Fruit fly (Drosophila melanogaster): ENCODE data around the gene CG2017.

Gene CG2017

DNA sequence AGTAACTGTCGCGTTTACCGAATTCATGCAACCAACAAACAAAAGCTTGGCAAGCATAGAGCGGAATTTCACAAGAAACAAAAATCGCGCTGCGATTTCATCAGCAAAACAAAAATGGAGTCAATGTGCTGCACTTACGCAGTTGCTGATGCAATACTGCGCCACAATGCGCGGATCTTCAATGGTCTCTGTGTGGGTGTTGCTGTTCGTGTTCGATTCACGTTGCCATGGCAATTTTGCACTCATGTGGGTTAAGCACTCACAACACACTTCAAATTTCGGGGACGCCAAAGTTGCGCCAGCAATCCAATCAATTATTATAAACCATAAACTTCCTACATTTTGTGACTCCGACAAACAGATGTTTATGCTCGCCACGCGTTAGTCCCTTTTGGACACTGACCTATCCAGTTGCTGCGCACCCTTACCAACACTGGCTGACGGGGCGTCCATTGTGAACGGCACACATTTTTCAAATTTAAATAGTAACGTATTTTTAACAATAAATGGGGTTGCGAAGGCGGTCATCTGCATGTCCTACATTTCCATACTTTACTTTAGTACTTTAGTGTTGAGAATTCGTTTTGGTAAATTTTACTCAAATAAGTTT, at the start of gene CG2017 (continued):
- TF ChIP-seq zen (tag; optimal IDR thresholded peaks at IDR 0.05) (peak; percentile 20), CG42726 (GFP tag; IDR thresholded peaks at IDR 0.05; ENCODE audit: partially characterized antibody) (0 out of 2 replicates have a peak, but pooled peaks have one; percentile 45), YL-1 (GFP tag; optimal IDR thresholded peaks at IDR 0.05) (peak; percentile 49), CG12659 (GFP tag; optimal IDR thresholded peaks at IDR 0.05) (peak; percentile 46), CG8478 (optimal IDR thresholded peaks at IDR 0.05) (no peak), h (optimal IDR thresholded peaks at IDR 0.05) (no peak), Dek (tag; optimal IDR thresholded peaks at IDR 0.05) (no peak), tio (GFP tag; optimal IDR thresholded peaks at IDR 0.05) (no peak), ci (GFP tag; IDR thresholded peaks at IDR 0.05) (peak; percentile 71; the same call in 2 of the 3 replicates), ac (GFP tag; optimal IDR thresholded peaks at IDR 0.05) (no peak), CG11456 (GFP tag; IDR thresholded peaks at IDR 0.05) (peak; percentile 70; the same call in 2 of the 3 replicates), CG4424 (GFP tag; optimal IDR thresholded peaks at IDR 0.05) (peak; percentile 38), CG12769 (tag; optimal IDR thresholded peaks at IDR 0.05) (peak; percentile 51), CG12236 (GFP tag; optimal IDR thresholded peaks at IDR 0.05) (no peak), sna (GFP tag; IDR thresholded peaks at IDR 0.05; ENCODE audit: partially characterized antibody) (0 out of 2 replicates have a peak, but pooled peaks have one; percentile 30), CG3065 (GFP tag; optimal IDR thresholded peaks at IDR 0.05) (no peak), Tbp (GFP tag; optimal IDR thresholded peaks at IDR 0.05) (no peak), CG16813 (GFP tag; IDR thresholded peaks at IDR 0.05; ENCODE audit: partially characterized antibody) (no peak), ewg (GFP tag; optimal IDR thresholded peaks at IDR 0.05) (peak; percentile 44), scrt (GFP tag; optimal IDR thresholded peaks at IDR 0.05) (peak; percentile 18), CG1647 (GFP tag; optimal IDR thresholded peaks at IDR 0.05) (peak; percentile 31), gfzf (GFP tag; optimal IDR thresholded peaks at IDR 0.05) (peak; percentile 92), CG34422 (GFP tag; IDR thresholded peaks at IDR 0.05) (peak; percentile 75), zen2 (GFP tag; IDR thresholded peaks at IDR 0.05; ENCODE audit: partially characterized antibody) (no peak), CG10147 (GFP tag; optimal IDR thresholded peaks at IDR 0.05) (no peak), CG8765 (GFP tag; IDR thresholded peaks at IDR 0.05) (no peak), Rfx (GFP tag; IDR thresholded peaks at IDR 0.05) (peak; percentile 79), CG11723 (GFP tag; optimal IDR thresholded peaks at IDR 0.05) (no peak), esg (GFP tag; conservative IDR thresholded peaks at IDR 0.05) (no peak), exex (tag; optimal IDR thresholded peaks at IDR 0.05) (no peak), CG8359 (GFP tag; optimal IDR thresholded peaks at IDR 0.05; ENCODE audit: borderline replicate concordance) (no peak), CG3995 (GFP tag; optimal IDR thresholded peaks at IDR 0.05) (peak; percentile 30), CG13624 (GFP tag; optimal IDR thresholded peaks at IDR 0.05) (peak; percentile 69), Kr (GFP tag; optimal IDR thresholded peaks at IDR 0.05) (no peak), CG10267 (tag; optimal IDR thresholded peaks at IDR 0.05) (peak; percentile 98), CG9797 (GFP tag; optimal IDR thresholded peaks at IDR 0.05) (peak; percentile 83), CG34376 (GFP tag; optimal IDR thresholded peaks at IDR 0.05) (peak; percentile 25), PHDP (tag; optimal IDR thresholded peaks at IDR 0.05) (peak; percentile 30), CG10366 (GFP tag; IDR thresholded peaks at IDR 0.05) (0 out of 2 replicates have a peak, but pooled peaks have one; percentile 28), lola (GFP tag; optimal IDR thresholded peaks at IDR 0.05) (no peak), seq (GFP tag; IDR thresholded peaks at IDR 0.05) (no peak), CG7745 (tag; optimal IDR thresholded peaks at IDR 0.05) (no peak), luna (GFP tag; optimal IDR thresholded peaks at IDR 0.05) (peak; percentile 43), eyg (GFP tag; optimal IDR thresholded peaks at IDR 0.05) (peak; percentile 2), CG2889 (GFP tag; IDR thresholded peaks at IDR 0.05) (no peak), Ptx1 (GFP tag; IDR thresholded peaks at IDR 0.05) (0 out of 2 replicates have a peak, but pooled peaks have one; percentile 18), kni (GFP tag; optimal IDR thresholded peaks at IDR 0.05) (peak; percentile 8), twi (tag; optimal IDR thresholded peaks at IDR 0.05) (peak; percentile 75), CG7987 (GFP tag; optimal IDR thresholded peaks at IDR 0.05) (peak; percentile 51), Dbx (GFP tag; IDR thresholded peaks at IDR 0.05) (peak; percentile 75)
